Fruit fly (Drosophila melanogaster) whole organism, embryonic: ENCODE data around the gene NetB.

Experiments
- Aef1 ChIP-seq: fragments of 200-800 bp; sonication (Bioruptor generic); IDR thresholded peaks from 3 replicates; pipeline ENCODE4 v1.3.6; 2022; ENCODE audit warnings: missing biosample characterization, missing genetic modification characterization
- Asciz ChIP-seq: fragments of 200-800 bp; sonication (Bioruptor generic); optimal IDR thresholded peaks from 2 replicates; lab custom pipeline; 2017; ENCODE audit warnings: missing biosample characterization, mild to moderate bottlenecking, missing genetic modification characterization, missing genetic modification reagents
- Atf3 ChIP-seq: fragments of 200-800 bp; sonication (Bioruptor generic); optimal IDR thresholded peaks from 3 replicates; lab custom pipeline; 2016; ENCODE audit warnings: missing biosample characterization, missing genetic modification characterization
- CG10543 ChIP-seq: fragments of 200-800 bp; sonication (Bioruptor generic); optimal IDR thresholded peaks from 3 replicates; lab custom pipeline; 2017; ENCODE audit warnings: missing biosample characterization, mild to moderate bottlenecking, missing genetic modification characterization, moderate library complexity
- CG11695 ChIP-seq: fragments of 200-800 bp; sonication (Bioruptor generic); IDR thresholded peaks from 3 replicates; pipeline ENCODE4 v1.3.6; 2022; ENCODE audit warnings: missing biosample characterization, missing genetic modification characterization
- CG14441 ChIP-seq: fragments of 200-800 bp; sonication (Bioruptor generic); IDR thresholded peaks from 2 replicates; pipeline ENCODE4 v1.3.6; 2022; ENCODE audit warnings: missing biosample characterization, missing genetic modification characterization
- CG16815 ChIP-seq: fragments of 200-800 bp; sonication (Bioruptor generic); optimal IDR thresholded peaks from 3 replicates; lab custom pipeline; 2017; ENCODE audit warnings: missing biosample characterization, mild to moderate bottlenecking, missing genetic modification characterization
- CG17568 ChIP-seq: fragments of 200-800 bp; sonication (Bioruptor generic); optimal IDR thresholded peaks from 2 replicates; lab custom pipeline; 2018; ENCODE audit warnings: missing biosample characterization, mild to moderate bottlenecking, missing genetic modification characterization, moderate library complexity
- CG2116 ChIP-seq: fragments of 200-800 bp; sonication (Bioruptor generic); optimal IDR thresholded peaks from 3 replicates; lab custom pipeline; 2018; ENCODE audit warnings: missing biosample characterization, mild to moderate bottlenecking, missing genetic modification characterization
- CG3065 ChIP-seq: fragments of 200-800 bp; sonication (Bioruptor generic); optimal IDR thresholded peaks from 2 replicates; lab custom pipeline; 2016; ENCODE audit warnings: missing biosample characterization, missing genetic modification characterization
- CG32772 ChIP-seq: fragments of 200-800 bp; sonication (Bioruptor generic); IDR thresholded peaks from 2 replicates; pipeline ENCODE4 v1.3.6; 2022; ENCODE audit warnings: missing biosample characterization, missing genetic modification characterization
- CG4282 ChIP-seq: fragments of 200-800 bp; sonication (Bioruptor generic); optimal IDR thresholded peaks from 2 replicates; lab custom pipeline; 2016; ENCODE audit warnings: missing biosample characterization, missing genetic modification characterization
- CG6654 ChIP-seq: fragments of 200-800 bp; sonication (Bioruptor generic); optimal IDR thresholded peaks from 2 replicates; lab custom pipeline; 2017; ENCODE audit warnings: missing biosample characterization, mild to moderate bottlenecking, missing genetic modification characterization
- CG7786 ChIP-seq: fragments of 200-800 bp; sonication (Bioruptor generic); optimal IDR thresholded peaks from 2 replicates; lab custom pipeline; 2016; ENCODE audit warnings: missing biosample characterization, missing genetic modification characterization
- CG9437 ChIP-seq: fragments of 200-800 bp; sonication (Bioruptor generic); optimal IDR thresholded peaks from 2 replicates; lab custom pipeline; 2018; ENCODE audit warnings: missing biosample characterization, mild to moderate bottlenecking, missing genetic modification characterization
- CG9876 ChIP-seq: fragments of 200-800 bp; sonication (Bioruptor generic); optimal IDR thresholded peaks from 2 replicates; lab custom pipeline; 2016; ENCODE audit warnings: missing biosample characterization, missing genetic modification characterization
- CkIIα-i1 ChIP-seq: fragments of 200-800 bp; sonication (Bioruptor generic); IDR thresholded peaks from 2 replicates; pipeline ENCODE4 v1.3.6; 2022; ENCODE audit warnings: missing biosample characterization, missing genetic modification characterization
- CoRest ChIP-seq: fragments of 200-800 bp; sonication (Bioruptor generic); optimal IDR thresholded peaks from 3 replicates; lab custom pipeline; 2018; ENCODE audit warnings: missing biosample characterization, mild to moderate bottlenecking, missing genetic modification characterization, moderate library complexity
- ERR ChIP-seq: fragments of 200-800 bp; sonication (Bioruptor generic); optimal IDR thresholded peaks from 2 replicates; lab custom pipeline; 2016; ENCODE audit warnings: missing biosample characterization, missing genetic modification characterization
- Eip74EF ChIP-seq, 2 experiments: fragments of 200-800 bp in 1 of 2; fragments of >200 bp in 1 of 2; sonication (Bioruptor generic) in 1 of 2; optimal IDR thresholded peaks; 2 replicates each; lab custom pipeline; 2017 to 2019; ENCODE audit warnings: missing biosample characterization in 2 of 2, missing genetic modification characterization in 2 of 2, mild to moderate bottlenecking in 1 of 2, moderate library complexity in 1 of 2
- Gsc ChIP-seq: fragments of 200-800 bp; sonication (Bioruptor generic); IDR thresholded peaks from 2 replicates; pipeline ENCODE4 v1.3.6; 2022; ENCODE audit warnings: missing biosample characterization, missing genetic modification characterization
- Hand ChIP-seq: fragments of 200-800 bp; sonication (Bioruptor generic); optimal IDR thresholded peaks from 2 replicates; lab custom pipeline; 2017; ENCODE audit warnings: mild to moderate bottlenecking, missing biosample characterization, missing genetic modification reagents, missing genetic modification characterization
- MBD-R2 ChIP-seq: fragments of 200-800 bp; sonication (Bioruptor generic); IDR thresholded peaks from 2 replicates; pipeline ENCODE4 v1.3.6; 2022; ENCODE audit warnings: missing biosample characterization, missing genetic modification characterization
- Six4 ChIP-seq: fragments of 200-800 bp; sonication (Bioruptor generic); optimal IDR thresholded peaks from 2 replicates; lab custom pipeline; 2016; ENCODE audit warnings: missing biosample characterization, missing genetic modification characterization
- Tbp ChIP-seq: fragments of >200 bp; optimal IDR thresholded peaks from 2 replicates; lab custom pipeline; 2018; ENCODE audit warnings: missing biosample characterization, missing genetic modification characterization
- Vsx1 ChIP-seq: fragments of 200-800 bp; sonication (Bioruptor generic); optimal IDR thresholded peaks from 2 replicates; lab custom pipeline; 2017; ENCODE audit warnings: missing biosample characterization, mild to moderate bottlenecking, missing genetic modification characterization, missing genetic modification reagents
- ab ChIP-seq: fragments of 200-800 bp; sonication (Bioruptor generic); optimal IDR thresholded peaks from 2 replicates; lab custom pipeline; 2016; ENCODE audit warnings: missing biosample characterization, missing genetic modification characterization
- ara ChIP-seq: fragments of 200-800 bp; sonication (Bioruptor generic); IDR thresholded peaks from 2 replicates; pipeline ENCODE4 v1.3.6; 2022; ENCODE audit warnings: missing biosample characterization, missing genetic modification characterization
- chn ChIP-seq: fragments of 200-800 bp; sonication (Bioruptor generic); optimal IDR thresholded peaks from 2 replicates; lab custom pipeline; 2016; ENCODE audit warnings: missing biosample characterization, missing genetic modification characterization
- ci ChIP-seq: fragments of 200-800 bp; sonication (Bioruptor generic); IDR thresholded peaks from 3 replicates; pipeline ENCODE4 v1.3.6; 2022; ENCODE audit warnings: missing biosample characterization, missing genetic modification characterization
- crp ChIP-seq, 2 experiments: fragments of 200-800 bp; sonication (Bioruptor generic); optimal IDR thresholded peaks; 2 replicates in 1 of 2; 3 replicates in 1 of 2; lab custom pipeline; 2017; ENCODE audit warnings: missing biosample characterization in 2 of 2, missing genetic modification characterization in 2 of 2, mild to moderate bottlenecking in 1 of 2, moderate library complexity in 1 of 2
- da ChIP-seq: fragments of 200-800 bp; sonication (Bioruptor generic); optimal IDR thresholded peaks from 2 replicates; lab custom pipeline; 2016; ENCODE audit warnings: missing biosample characterization, missing genetic modification characterization
- grau ChIP-seq: fragments of 200-800 bp; optimal IDR thresholded peaks from 3 replicates; lab custom pipeline; 2019; ENCODE audit warnings: missing biosample characterization, mild to moderate bottlenecking, missing genetic modification characterization, moderate library complexity
- gt ChIP-seq: fragments of 200-800 bp; sonication (Bioruptor generic); IDR thresholded peaks from 2 replicates; pipeline ENCODE4 v1.3.6; 2022; ENCODE audit warnings: missing biosample characterization, missing genetic modification characterization
- jigr1 ChIP-seq: fragments of 200-800 bp; sonication (Bioruptor generic); IDR thresholded peaks from 3 replicates; pipeline ENCODE4 v1.3.6; 2022; ENCODE audit warnings: missing biosample characterization, missing genetic modification characterization
- kah ChIP-seq: fragments of 200-800 bp; sonication (Bioruptor generic); optimal IDR thresholded peaks from 2 replicates; lab custom pipeline; 2018; ENCODE audit warnings: missing biosample characterization, mild to moderate bottlenecking, missing genetic modification characterization
- kay ChIP-seq: fragments of 200-800 bp; sonication (Bioruptor generic); optimal IDR thresholded peaks from 2 replicates; lab custom pipeline; 2016; ENCODE audit warnings: missing biosample characterization, missing genetic modification characterization
- lola ChIP-seq, 3 experiments: fragments of >200 bp in 2 of 3; fragments of 200-800 bp in 1 of 3; sonication (Bioruptor generic) in 1 of 3; optimal IDR thresholded peaks; 2 replicates each; lab custom pipeline; 2017 to 2019; ENCODE audit warnings: missing biosample characterization in 3 of 3, missing genetic modification characterization in 3 of 3, mild to moderate bottlenecking in 1 of 3, moderate library complexity in 1 of 3
- lov ChIP-seq, 2 experiments: fragments of 200-800 bp in 1 of 2; fragments of >200 bp in 1 of 2; sonication (Bioruptor generic) in 1 of 2; IDR thresholded peaks in 1 of 2; optimal IDR thresholded peaks in 1 of 2; 2 replicates in 1 of 2; 3 replicates in 1 of 2; pipeline versions ENCODE4 v1.3.6 to Lab custom; 2017 to 2022; ENCODE audit warnings: missing biosample characterization in 1 of 2, missing genetic modification characterization in 1 of 2
- psq ChIP-seq: fragments of 200-800 bp; sonication (Bioruptor generic); optimal IDR thresholded peaks from 2 replicates; lab custom pipeline; 2017; ENCODE audit warnings: missing biosample characterization, missing genetic modification characterization
- sens-2 ChIP-seq: fragments of 200-800 bp; sonication (Bioruptor generic); IDR thresholded peaks from 2 replicates; pipeline ENCODE4 v1.3.6; 2022; ENCODE audit warnings: missing biosample characterization, missing genetic modification characterization
- sob ChIP-seq: fragments of 200-800 bp; sonication (Bioruptor generic); IDR thresholded peaks from 2 replicates; pipeline ENCODE4 v1.3.6; 2022; ENCODE audit warnings: missing biosample characterization, missing genetic modification characterization
- tup ChIP-seq: fragments of 200-800 bp; sonication (Bioruptor generic); optimal IDR thresholded peaks from 2 replicates; lab custom pipeline; 2016; ENCODE audit warnings: missing biosample characterization, mild to moderate bottlenecking, missing genetic modification characterization, moderate library complexity
- tx ChIP-seq: fragments of 200-800 bp; sonication (Bioruptor generic); optimal IDR thresholded peaks from 2 replicates; lab custom pipeline; 2016; ENCODE audit warnings: missing biosample characterization, missing genetic modification characterization
- usp ChIP-seq: fragments of >200 bp; optimal IDR thresholded peaks from 2 replicates; lab custom pipeline; 2017; ENCODE audit warnings: missing biosample characterization, missing genetic modification characterization
- vnd ChIP-seq: fragments of 200-800 bp; sonication (Bioruptor generic); IDR thresholded peaks from 3 replicates; pipeline ENCODE4 v1.3.6; 2022; ENCODE audit warnings: missing biosample characterization, missing genetic modification characterization; ENCODE audit not compliant: partially characterized antibody
- wdn ChIP-seq: fragments of 200-800 bp; sonication (Bioruptor generic); IDR thresholded peaks from 2 replicates; pipeline ENCODE4 v1.3.6; 2022; ENCODE audit warnings: missing biosample characterization, missing genetic modification characterization
- wek ChIP-seq: fragments of 200-800 bp; sonication (Bioruptor generic); optimal IDR thresholded peaks from 3 replicates; lab custom pipeline; 2018; ENCODE audit warnings: missing biosample characterization, mild to moderate bottlenecking, missing genetic modification characterization, moderate library complexity
- zen ChIP-seq: fragments of 200-800 bp; sonication (Bioruptor generic); optimal IDR thresholded peaks from 3 replicates; lab custom pipeline; 2018; ENCODE audit warnings: missing biosample characterization, mild to moderate bottlenecking, missing genetic modification characterization, moderate library complexity
- zen2 ChIP-seq: fragments of 200-800 bp; sonication (Bioruptor generic); IDR thresholded peaks from 3 replicates; pipeline ENCODE4 v1.3.6; 2022; ENCODE audit warnings: missing biosample characterization, missing genetic modification characterization; ENCODE audit not compliant: partially characterized antibody

NetB gene

DNA sequence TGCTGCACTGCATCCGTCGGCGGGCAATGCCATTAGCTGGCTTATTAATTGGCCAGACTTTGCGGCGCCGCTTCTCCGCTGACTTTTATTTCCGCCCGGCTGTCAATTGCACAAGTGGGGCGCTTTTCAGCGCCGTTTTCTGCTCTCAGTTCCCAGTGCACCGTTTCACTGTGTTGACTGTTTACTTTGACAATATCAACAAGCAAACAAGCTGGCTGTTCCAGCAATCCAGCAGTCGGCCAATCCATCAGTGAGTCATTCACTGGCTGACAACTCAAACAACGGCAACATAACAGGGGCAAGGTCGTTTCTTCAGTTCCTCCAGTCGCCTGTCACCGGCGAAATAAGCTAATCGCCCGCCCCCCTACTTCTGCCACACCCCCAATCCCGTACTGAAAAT is 31.9 kb downstream of the NetB start (continued):
- TF ChIP-seq CG17568 = peak; percentile 87
- peak; percentile 78 for TF ChIP-seq CG10543 (GFP tag; lab: Kevin White, UChicago)
- peak; percentile 49 for TF ChIP-seq CG3065
- TF ChIP-seq CG2116 (GFP tag; lab: Kevin White, UChicago) = peak; percentile 44
- peak; percentile 60 for TF ChIP-seq da (GFP tag; lab: Kevin White, UChicago)
- TF ChIP-seq Eip74EF (GFP tag; optimal IDR thresholded peaks at IDR 0.05; lab: Kevin White, UChicago) = peak in 1 of 2 experiments; percentile 74
- TF ChIP-seq jigr1 = no peak
- TF ChIP-seq Asciz (GFP tag; lab: Kevin White, UChicago) = peak; percentile 95
- peak; percentile 43 for TF ChIP-seq CG7786 (GFP tag; lab: Kevin White, UChicago)
- peak; percentile 38 for TF ChIP-seq psq
- TF ChIP-seq zen (tag; lab: Kevin White, UChicago) = peak; percentile 16
- TF ChIP-seq MBD-R2 (GFP tag; lab: Robert Waterston, UW) = peak; percentile 24; the same call in 1 of the 2 replicates
- peak in 1 of 2 experiments; percentile 43 for TF ChIP-seq crp (GFP tag; optimal IDR thresholded peaks at IDR 0.05; lab: Kevin White, UChicago)
- peak; percentile 64 for TF ChIP-seq wdn (GFP tag; lab: Robert Waterston, UW)
- peak; percentile 73 for TF ChIP-seq Six4 (GFP tag; lab: Kevin White, UChicago)
- TF ChIP-seq Tbp (GFP tag; lab: Kevin White, UChicago) = no peak
- peak; percentile 35 for TF ChIP-seq CG6654
- peak; percentile 94 for TF ChIP-seq ci (GFP tag; lab: Robert Waterston, UW)
- peak; percentile 70; the same call in 1 of the 2 replicates for TF ChIP-seq CG14441
- no peak for TF ChIP-seq CG9437 (GFP tag; lab: Kevin White, UChicago)
- TF ChIP-seq CG9876 (GFP tag; lab: Kevin White, UChicago) = peak; percentile 42
- peak; percentile 81 for TF ChIP-seq ara (GFP tag; lab: Robert Waterston, UW)
- TF ChIP-seq lov (optimal IDR thresholded peaks at IDR 0.05; lab: Kevin White, UChicago) = no peak
- peak; percentile 77 for TF ChIP-seq lov (GFP tag; IDR thresholded peaks at IDR 0.05; lab: Robert Waterston, UW)
- no peak for TF ChIP-seq usp (GFP tag; lab: Kevin White, UChicago)
- TF ChIP-seq Atf3 (GFP tag; lab: Kevin White, UChicago) = peak; percentile 73
- peak; percentile 40 for TF ChIP-seq tx (GFP tag; lab: Kevin White, UChicago)
- TF ChIP-seq CG16815 (GFP tag; lab: Kevin White, UChicago) = peak; percentile 6
- peak; percentile 92 for TF ChIP-seq wek
- no peak for TF ChIP-seq vnd (GFP tag; lab: Robert Waterston, UW)
- no peak for TF ChIP-seq zen2 (GFP tag; lab: Robert Waterston, UW)
- peak in 1 of 3 experiments; percentile 48 for TF ChIP-seq lola (GFP tag; optimal IDR thresholded peaks at IDR 0.05; lab: Kevin White, UChicago)
- no peak for TF ChIP-seq sens-2 (GFP tag; lab: Robert Waterston, UW)
- peak; percentile 49 for TF ChIP-seq grau (tag; lab: Kevin White, UChicago)
- peak; percentile 64 for TF ChIP-seq tup (GFP tag; lab: Kevin White, UChicago)
- peak; percentile 28 for TF ChIP-seq chn (GFP tag; lab: Kevin White, UChicago)
- peak; percentile 47; the same call in 1 of the 2 replicates for TF ChIP-seq CkIIα-i1
- peak; percentile 44 for TF ChIP-seq CG4282 (GFP tag; lab: Kevin White, UChicago)
- peak; percentile 72 for TF ChIP-seq sob (GFP tag; lab: Robert Waterston, UW)
- peak; percentile 65 for TF ChIP-seq CoRest (tag; lab: Kevin White, UChicago)
- no peak for TF ChIP-seq ab (GFP tag; lab: Kevin White, UChicago)
- TF ChIP-seq kah (GFP tag; lab: Kevin White, UChicago) = peak; percentile 76
- no peak for TF ChIP-seq gt (GFP tag; lab: Robert Waterston, UW)
- TF ChIP-seq Vsx1 (GFP tag; lab: Kevin White, UChicago) = peak; percentile 90
- TF ChIP-seq CG11695 (GFP tag; lab: Robert Waterston, UW) = peak; percentile 82; the same call in 2 of the 3 replicates
- no peak for TF ChIP-seq Gsc
- TF ChIP-seq ERR (GFP tag; lab: Kevin White, UChicago) = peak; percentile 34
- peak; percentile 34 for TF ChIP-seq CG32772
- peak; percentile 41 for TF ChIP-seq Hand (GFP tag; lab: Kevin White, UChicago)
- TF ChIP-seq kay (GFP tag; lab: Kevin White, UChicago) = peak; percentile 57
- TF ChIP-seq Aef1 (GFP tag; lab: Robert Waterston, UW) = peak; percentile 38; the same call in 2 of the 3 replicates
